Worm (Caenorhabditis elegans): ENCODE measurements around the gene best-7.
A peak's percentile ranks its signal among the peaks of the same experiment; 100 is the strongest.
"Not testable (repeated sequence)": the region's sequence is repeated elsewhere in the genome, so short reads cannot be mapped to it uniquely, and the experiment has no call there.

best-7 gene

DNA sequence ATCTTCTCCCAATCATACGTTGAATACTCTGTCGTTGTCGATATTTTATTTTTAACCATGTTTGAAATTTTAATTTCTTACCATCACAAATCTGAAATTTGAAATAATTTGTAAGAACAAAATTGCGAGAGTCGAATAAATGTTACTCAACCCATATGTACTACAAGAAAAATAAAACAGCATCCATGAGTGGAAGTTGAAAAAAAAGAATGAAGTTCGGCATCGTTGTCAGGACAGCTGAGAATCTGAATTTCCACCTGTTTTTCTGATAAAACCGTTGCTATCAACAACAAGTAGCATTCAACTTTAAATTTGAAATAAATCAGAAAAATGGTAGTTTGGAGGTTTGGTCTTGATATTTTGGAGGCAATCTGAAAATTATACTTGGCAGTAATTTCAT is 6.2 kb downstream of the best-7 start, which contains the start of gene C29F4.3:
C29F4.3 (minus strand) TSS at position 101 of the 400 bp plus-strand sequence.
- TF ChIP-seq ref-1 (GFP tag; conservative IDR thresholded peaks at IDR 0.05) = no peak
- no peak for TF ChIP-seq ztf-29 (GFP tag; IDR thresholded peaks at IDR 0.05)

DNA sequence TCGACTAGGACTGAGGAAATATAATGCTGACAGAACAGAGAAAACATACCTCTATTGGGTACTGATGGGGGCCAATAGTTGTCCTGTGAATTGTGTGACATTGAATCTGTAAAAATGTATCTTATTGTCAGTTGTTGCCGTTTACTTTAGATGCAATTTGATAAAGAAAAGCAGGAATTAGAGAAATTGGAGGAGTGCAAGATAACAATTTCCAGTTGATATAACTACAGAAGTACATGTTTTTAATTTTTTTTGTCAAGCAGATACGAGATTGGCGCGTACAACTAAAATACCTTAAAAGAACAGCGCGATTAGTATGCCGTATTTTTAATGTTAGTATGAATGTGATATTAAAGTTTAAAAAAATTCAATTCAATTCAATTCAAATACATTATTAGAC is 12.1 kb downstream of the best-7 start, which contains the start of gene zip-6:
zip-6 (minus strand) TSS at position 101 of the 400 bp plus-strand sequence.
- no peak for TF ChIP-seq med-1 (GFP tag; optimal IDR thresholded peaks at IDR 0.05; ENCODE audit: insufficient read depth)
- TF ChIP-seq tab-1 (GFP tag; IDR thresholded peaks at IDR 0.05) = no peak
- TF ChIP-seq ztf-29 (GFP tag; IDR thresholded peaks at IDR 0.05) = no peak
- TF ChIP-seq klf-2 (GFP tag; conservative IDR thresholded peaks at IDR 0.05) = no peak
- no peak for TF ChIP-seq ztf-23 (GFP tag; IDR thresholded peaks at IDR 0.05)

DNA sequence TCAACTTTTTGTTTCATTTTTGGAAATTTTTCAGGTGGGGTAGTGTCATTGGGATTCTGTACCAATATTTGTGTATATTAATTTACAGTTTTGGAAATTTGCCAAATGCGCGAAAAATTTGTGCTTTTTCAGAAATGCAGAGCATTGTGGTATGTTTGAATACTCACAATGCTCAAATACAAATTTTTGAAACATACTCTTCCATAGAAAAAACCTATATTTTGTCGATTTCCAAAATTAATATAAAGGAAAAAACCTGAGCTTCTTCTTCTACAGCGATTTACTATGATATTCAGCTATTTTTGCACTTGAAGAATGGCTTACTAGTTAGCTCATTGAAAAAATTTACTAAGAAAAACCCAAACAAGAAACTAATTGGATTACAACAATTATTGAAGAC is 17.1 kb downstream of the best-7 start:
- TF ChIP-seq tab-1 (GFP tag; IDR thresholded peaks at IDR 0.05) (no peak), ztf-23 (GFP tag; IDR thresholded peaks at IDR 0.05) (no peak), T22C8.4 (GFP tag; IDR thresholded peaks at IDR 0.05) (no peak), cog-1 (tag; optimal IDR thresholded peaks at IDR 0.05) (no peak), ztf-29 (GFP tag; IDR thresholded peaks at IDR 0.05) (no peak), ref-1 (GFP tag; conservative IDR thresholded peaks at IDR 0.05) (no peak), med-1 (GFP tag; optimal IDR thresholded peaks at IDR 0.05; ENCODE audit: insufficient read depth) (no peak), klf-2 (GFP tag; conservative IDR thresholded peaks at IDR 0.05) (no peak), flt-1 (GFP tag; IDR thresholded peaks at IDR 0.05) (no peak)

DNA sequence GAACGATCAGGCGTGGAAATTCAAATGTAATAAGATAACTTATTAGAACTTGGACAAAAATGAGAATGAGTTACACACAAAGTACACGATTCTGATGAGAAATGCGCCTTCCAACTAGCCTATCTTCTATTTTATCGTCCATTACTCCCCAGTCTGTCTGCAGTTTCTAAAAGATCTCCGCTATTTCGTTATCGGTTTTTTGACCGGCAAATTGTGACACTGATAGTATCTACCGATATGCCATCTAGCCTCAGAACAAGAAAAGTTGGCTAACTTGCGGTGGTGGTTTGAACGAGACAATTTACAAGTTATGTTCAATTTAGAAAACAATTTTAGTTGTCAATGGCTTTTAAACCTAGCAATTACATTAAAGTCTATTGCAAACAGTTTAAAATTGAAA is 18.6 kb downstream of the best-7 start:
- no peak for TF ChIP-seq flt-1 (GFP tag; IDR thresholded peaks at IDR 0.05)
- TF ChIP-seq ztf-23 (GFP tag; IDR thresholded peaks at IDR 0.05) = no peak
- no peak for TF ChIP-seq ztf-29 (GFP tag; IDR thresholded peaks at IDR 0.05)
- no peak for TF ChIP-seq tab-1 (GFP tag; IDR thresholded peaks at IDR 0.05)
- TF ChIP-seq T22C8.4 (GFP tag; IDR thresholded peaks at IDR 0.05) = no peak
- no peak for TF ChIP-seq klf-2 (GFP tag; conservative IDR thresholded peaks at IDR 0.05)
- TF ChIP-seq med-1 (GFP tag; optimal IDR thresholded peaks at IDR 0.05; ENCODE audit: insufficient read depth) = no peak
- TF ChIP-seq ref-1 (GFP tag; conservative IDR thresholded peaks at IDR 0.05) = no peak
- no peak for TF ChIP-seq cog-1 (tag; optimal IDR thresholded peaks at IDR 0.05)

DNA sequence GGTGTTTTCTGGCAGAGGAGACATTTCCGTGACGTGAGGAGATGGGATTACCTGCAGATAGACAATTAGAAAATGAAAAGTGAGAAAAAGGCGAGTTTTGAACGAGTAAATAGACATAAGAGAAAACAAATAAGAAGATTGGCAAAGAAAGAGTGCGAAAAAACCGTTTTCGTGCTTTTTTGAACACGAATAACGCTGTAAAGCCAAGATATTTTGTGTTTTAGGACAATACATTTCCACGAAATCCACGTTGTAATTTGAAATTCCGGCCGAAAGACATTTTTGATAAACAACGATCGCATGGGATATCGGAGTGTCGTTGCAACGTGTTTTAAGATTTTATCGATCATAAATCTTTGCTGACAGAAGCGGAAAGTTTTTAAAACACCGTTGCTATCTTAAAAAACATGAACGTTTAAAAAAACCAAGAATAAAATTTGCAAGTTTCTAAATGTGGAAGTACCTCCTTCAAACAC is 19.3 kb downstream of the best-7 start, which contains the start of gene adk-1:
adk-1 (minus strand) TSS at position 51 of the 476 bp plus-strand sequence.
- TF ChIP-seq klf-2 (GFP tag; conservative IDR thresholded peaks at IDR 0.05) (no peak), tab-1 (GFP tag; IDR thresholded peaks at IDR 0.05) (no peak), T22C8.4 (GFP tag; IDR thresholded peaks at IDR 0.05) (no peak), med-1 (GFP tag; optimal IDR thresholded peaks at IDR 0.05; ENCODE audit: insufficient read depth) (no peak), cog-1 (tag; optimal IDR thresholded peaks at IDR 0.05) (no peak), flt-1 (GFP tag; IDR thresholded peaks at IDR 0.05) (no peak), ztf-23 (GFP tag; IDR thresholded peaks at IDR 0.05) (no peak), ref-1 (GFP tag; conservative IDR thresholded peaks at IDR 0.05) (no peak), ztf-29 (GFP tag; IDR thresholded peaks at IDR 0.05) (no peak)

DNA sequence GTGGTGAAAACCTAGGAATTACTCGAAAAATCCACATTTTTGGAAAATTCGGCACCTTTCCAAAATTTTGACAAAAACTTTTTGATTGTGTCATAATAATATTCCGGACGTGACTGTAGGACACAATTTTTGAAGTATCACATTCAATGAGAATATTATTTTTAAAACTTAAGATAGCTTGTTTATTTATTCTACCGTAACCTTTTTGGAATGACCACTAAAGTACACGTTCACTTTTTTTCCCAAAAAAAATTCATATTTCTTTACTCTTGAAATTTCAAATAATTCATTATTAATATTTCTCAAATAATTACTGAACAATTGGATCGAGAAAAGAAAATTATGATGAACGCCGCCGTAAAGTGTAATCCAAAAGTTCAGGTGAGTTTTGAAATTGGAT is 22.9 kb downstream of the best-7 start, which contains the start of gene R07H5.9:
R07H5.9 (plus strand) TSS at position 301 of the 400 bp plus-strand sequence.
- no peak for TF ChIP-seq ref-1 (GFP tag; conservative IDR thresholded peaks at IDR 0.05)
- no peak for TF ChIP-seq cog-1 (tag; optimal IDR thresholded peaks at IDR 0.05)
- no peak for TF ChIP-seq klf-2 (GFP tag; conservative IDR thresholded peaks at IDR 0.05)
- TF ChIP-seq flt-1 (GFP tag; IDR thresholded peaks at IDR 0.05) = no peak
- TF ChIP-seq tab-1 (GFP tag; IDR thresholded peaks at IDR 0.05) = no peak
- no peak for TF ChIP-seq T22C8.4 (GFP tag; IDR thresholded peaks at IDR 0.05)
- TF ChIP-seq med-1 (GFP tag; optimal IDR thresholded peaks at IDR 0.05; ENCODE audit: insufficient read depth) = no peak
- TF ChIP-seq ztf-29 (GFP tag; IDR thresholded peaks at IDR 0.05) = no peak
- TF ChIP-seq ztf-23 (GFP tag; IDR thresholded peaks at IDR 0.05) = no peak

DNA sequence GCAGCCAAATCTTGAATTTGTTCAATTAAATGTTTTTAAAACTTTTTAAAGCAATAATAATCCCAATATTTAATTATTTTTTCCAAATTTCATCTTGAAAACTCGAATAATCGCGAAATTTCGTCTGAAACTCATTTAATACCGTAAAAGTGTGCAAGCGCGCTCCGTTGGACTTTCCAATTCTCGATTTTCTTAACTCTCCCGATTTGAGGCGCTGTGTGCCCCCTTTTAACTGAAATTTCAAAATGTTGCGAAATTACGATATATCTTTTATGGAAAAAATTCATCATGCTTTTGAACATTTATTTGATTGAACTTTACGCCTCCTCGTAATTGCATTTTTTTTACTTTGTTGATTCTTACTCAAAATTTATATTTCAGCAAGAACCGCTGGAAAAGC is 27.7 kb downstream of the best-7 start, which contains the start of gene R07H5.11:
R07H5.11 (plus strand) TSS at position 380 of the 400 bp plus-strand sequence.
- not testable (repeated sequence) for TF ChIP-seq ref-1 (GFP tag; conservative IDR thresholded peaks at IDR 0.05); cog-1 (tag; optimal IDR thresholded peaks at IDR 0.05); flt-1 (GFP tag; IDR thresholded peaks at IDR 0.05)

DNA sequence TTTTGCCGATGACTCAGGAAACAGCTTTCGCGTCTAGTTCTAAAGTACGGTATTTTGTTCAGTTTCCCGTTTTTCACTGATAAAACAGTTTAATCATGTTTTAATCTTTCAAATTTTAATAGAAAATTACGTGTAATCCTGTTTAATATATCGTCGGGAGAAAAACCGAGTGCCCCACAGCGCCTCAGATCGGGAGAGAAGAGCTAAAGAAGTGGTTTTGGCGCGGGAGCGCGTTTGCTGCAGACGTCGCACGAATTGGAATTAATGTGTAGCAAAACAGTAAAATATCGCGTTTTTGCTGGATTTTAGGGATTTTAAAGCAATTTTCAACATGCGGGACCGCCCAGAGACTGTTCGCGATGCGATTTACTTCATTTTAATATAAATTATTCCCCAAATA is 29.4 kb downstream of the best-7 start:
- TF ChIP-seq ztf-23 (GFP tag; IDR thresholded peaks at IDR 0.05) (peak; percentile 70; the same call in 1 of the 2 replicates), klf-2 (GFP tag; conservative IDR thresholded peaks at IDR 0.05) (peak; percentile 72), flt-1 (GFP tag; IDR thresholded peaks at IDR 0.05) (0 out of 2 replicates have a peak, but pooled peaks have one; percentile 58)

DNA sequence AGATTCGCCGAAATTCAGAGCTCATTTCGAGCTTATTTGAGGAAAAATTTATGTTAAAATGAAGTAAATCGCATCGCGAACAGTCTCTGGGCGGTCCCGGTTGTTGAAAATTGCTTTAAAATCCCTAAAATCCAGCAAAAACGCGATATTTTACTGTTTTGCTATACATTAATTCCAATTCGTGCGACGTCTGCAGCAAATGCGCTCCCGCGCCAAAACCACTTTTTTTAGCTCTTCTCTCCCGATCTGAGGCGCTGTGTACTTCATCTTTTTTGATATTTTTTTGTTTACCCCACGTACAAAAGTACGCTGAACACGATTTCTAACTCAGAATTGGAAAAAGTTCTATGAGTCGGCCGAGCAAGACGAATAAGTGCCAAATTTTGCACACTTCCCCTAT is 31.1 kb downstream of the best-7 start, which contains the start of gene R07H5.16:
R07H5.16 (plus strand) TSS at position 348 of the 400 bp plus-strand sequence.
- TF ChIP-seq klf-2 (GFP tag; conservative IDR thresholded peaks at IDR 0.05) = 0 out of 2 replicates have a peak, but pooled peaks have one; percentile 39

DNA sequence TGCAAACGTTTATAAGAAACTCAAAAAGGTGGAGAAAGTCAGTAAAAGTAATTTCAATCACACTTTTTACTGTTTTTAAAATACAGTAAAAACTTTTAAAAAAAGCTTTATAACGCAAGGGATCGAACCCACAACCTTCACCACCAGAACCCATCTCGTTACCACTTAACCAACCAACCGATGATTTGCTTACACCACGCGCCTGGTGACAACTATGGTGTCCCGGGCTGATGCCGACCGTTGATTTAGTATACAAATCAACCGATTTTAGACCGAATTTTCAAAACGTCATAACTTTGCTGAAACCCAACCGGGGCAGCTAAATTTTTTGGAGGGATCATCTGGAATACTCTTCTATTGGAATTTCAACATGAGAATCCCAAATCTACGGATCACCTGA is 33.2 kb downstream of the best-7 start:
- peak; percentile 53; the same call in 1 of the 2 replicates for TF ChIP-seq klf-2 (GFP tag; conservative IDR thresholded peaks at IDR 0.05)
- TF ChIP-seq ref-1 (GFP tag; conservative IDR thresholded peaks at IDR 0.05) = peak; percentile 59
- TF ChIP-seq ztf-23 (GFP tag; IDR thresholded peaks at IDR 0.05) = peak; percentile 77; the same call in 1 of the 2 replicates
- TF ChIP-seq T22C8.4 (GFP tag; IDR thresholded peaks at IDR 0.05) = 0 out of 2 replicates have a peak, but pooled peaks have one; percentile 50
- TF ChIP-seq tab-1 (GFP tag; IDR thresholded peaks at IDR 0.05) = peak; percentile 84
- TF ChIP-seq ztf-29 (GFP tag; IDR thresholded peaks at IDR 0.05) = peak; percentile 62; the same call in 1 of the 2 replicates

DNA sequence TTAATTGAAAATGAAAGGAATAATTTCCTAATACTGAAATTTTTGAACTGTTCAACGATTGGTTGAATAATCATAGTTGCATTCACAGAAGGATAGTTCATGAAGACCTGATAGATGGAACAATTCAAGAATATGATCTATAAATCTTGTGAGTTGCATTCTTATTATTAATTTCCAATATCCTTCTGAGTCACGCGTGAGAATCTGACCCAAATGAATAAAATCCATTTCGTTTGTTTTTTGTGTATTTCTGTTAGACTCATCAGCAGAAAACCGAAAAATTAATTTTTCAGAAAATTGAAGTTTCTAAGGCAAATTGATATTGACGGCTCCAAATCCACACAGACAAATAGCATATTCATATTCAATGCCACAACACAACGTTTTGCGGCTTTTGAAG is 40.7 kb downstream of the best-7 start, which contains the start of gene fbxb-79:
fbxb-79 (minus strand) TSS at position 101 of the 400 bp plus-strand sequence.
- TF ChIP-seq ref-1 (GFP tag; conservative IDR thresholded peaks at IDR 0.05) (no peak), flt-1 (GFP tag; IDR thresholded peaks at IDR 0.05) (no peak), tab-1 (GFP tag; IDR thresholded peaks at IDR 0.05) (no peak), cog-1 (tag; optimal IDR thresholded peaks at IDR 0.05) (no peak), ztf-29 (GFP tag; IDR thresholded peaks at IDR 0.05) (no peak), ztf-23 (GFP tag; IDR thresholded peaks at IDR 0.05) (no peak), klf-2 (GFP tag; conservative IDR thresholded peaks at IDR 0.05) (no peak), T22C8.4 (GFP tag; IDR thresholded peaks at IDR 0.05) (no peak), med-1 (GFP tag; optimal IDR thresholded peaks at IDR 0.05; ENCODE audit: insufficient read depth) (no peak)

Data from whole organism, midembryonic.